Worm (Caenorhabditis elegans) whole organism, L4 larva: ENCODE results near the gene mks-3.

Experiments used
- D1046.2 ChIP-seq: fragments of 200-800 bp; sonication (Bioruptor generic); IDR thresholded peaks from 2 replicates; pipeline ENCODE4 v1.3.6; 2022; ENCODE audit warnings: missing genetic modification characterization, missing compliant biosample characterization
- F44E2.7 ChIP-seq: fragments of 200-800 bp; sonication (Bioruptor generic); IDR thresholded peaks from 2 replicates; pipeline ENCODE4 v2.1.2; 2022; ENCODE audit warnings: missing genetic modification characterization, missing compliant biosample characterization
- F49E8.2 ChIP-seq: sonication (generic microtip); optimal IDR thresholded peaks from 2 replicates; lab custom pipeline; 2016; ENCODE audit warnings: missing compliant biosample characterization, mild to moderate bottlenecking, missing genetic modification characterization, borderline replicate concordance
- T26A8.4 ChIP-seq: fragments of 200-800 bp; sonication (Bioruptor generic); IDR thresholded peaks from 2 replicates; pipeline ENCODE4 v1.3.6; 2022; ENCODE audit warnings: missing genetic modification characterization, missing compliant biosample characterization
- Y5F2A.4 ChIP-seq: fragments of 200-800 bp; sonication (Bioruptor generic); optimal IDR thresholded peaks from 2 replicates; lab custom pipeline; 2018; ENCODE audit warnings: mild to moderate bottlenecking, missing genetic modification characterization, missing compliant biosample characterization
- ZK546.5 ChIP-seq, 2 experiments: sonication (generic microtip); optimal IDR thresholded peaks; 2 replicates each; lab custom pipeline; 2017; ENCODE audit warnings: missing biosample characterization in 2 of 2, missing genetic modification characterization in 2 of 2
- aly-2 ChIP-seq: sonication (generic microtip); optimal IDR thresholded peaks from 2 replicates; lab custom pipeline; 2018; ENCODE audit warnings: missing biosample characterization, missing genetic modification characterization
- arid-1 ChIP-seq: fragments of 200-800 bp; sonication (Bioruptor generic); conservative IDR thresholded peaks from 2 replicates; pipeline ENCODE4 v1.3.6; 2022; ENCODE audit warnings: missing genetic modification reagents, missing genetic modification characterization, missing compliant biosample characterization
- ceh-20 ChIP-seq: fragments of 200-800 bp; sonication (Bioruptor generic); IDR thresholded peaks from 2 replicates; pipeline ENCODE4 v1.3.6; 2022; ENCODE audit warnings: missing genetic modification reagents, missing genetic modification characterization, missing compliant biosample characterization
- ceh-82 ChIP-seq: sonication (generic microtip); optimal IDR thresholded peaks from 2 replicates; lab custom pipeline; 2017; ENCODE audit warnings: missing biosample characterization, missing genetic modification characterization
- ctbp-1 ChIP-seq: fragments of 200-800 bp; sonication (Bioruptor generic); IDR thresholded peaks from 2 replicates; pipeline ENCODE4 v1.3.6; 2022; ENCODE audit warnings: missing genetic modification reagents, missing genetic modification characterization, missing compliant biosample characterization
- daf-8 ChIP-seq: fragments of 200-800 bp; sonication (Bioruptor generic); IDR thresholded peaks from 2 replicates; pipeline ENCODE4 v1.3.6; 2022; ENCODE audit warnings: missing genetic modification characterization, missing compliant biosample characterization
- duxl-1 ChIP-seq: sonication (generic microtip); optimal IDR thresholded peaks from 2 replicates; lab custom pipeline; 2016; ENCODE audit warnings: mild to moderate bottlenecking, missing genetic modification characterization, moderate library complexity, missing compliant biosample characterization; ENCODE audit not compliant: poor library complexity
- egl-27 ChIP-seq: sonication (generic microtip); optimal IDR thresholded peaks from 3 replicates; lab custom pipeline; 2017; ENCODE audit warnings: missing biosample characterization, missing genetic modification reagents, missing genetic modification characterization
- gei-8 ChIP-seq: fragments of 200-800 bp; sonication (Bioruptor generic); optimal IDR thresholded peaks from 2 replicates; lab custom pipeline; 2018; ENCODE audit warnings: mild to moderate bottlenecking, missing genetic modification characterization, missing compliant biosample characterization
- hif-1 ChIP-seq, 2 experiments: sonication (generic microtip); optimal IDR thresholded peaks; 2 replicates each; lab custom pipeline; 2016 to 2017; ENCODE audit warnings: missing compliant biosample characterization in 2 of 2, missing genetic modification characterization in 2 of 2, missing genetic modification reagents in 2 of 2, missing genotype in 2 of 2, mild to moderate bottlenecking in 1 of 2
- hlh-11 ChIP-seq: fragments of 200-800 bp; sonication (Bioruptor generic); optimal IDR thresholded peaks from 2 replicates; lab custom pipeline; 2018; ENCODE audit warnings: mild to moderate bottlenecking, missing genetic modification characterization, missing compliant biosample characterization
- hmg-1.1 ChIP-seq: fragments of 200-800 bp; sonication (Bioruptor generic); IDR thresholded peaks from 2 replicates; pipeline ENCODE4 v1.3.6; 2022; ENCODE audit warnings: missing genetic modification reagents, missing genetic modification characterization, missing compliant biosample characterization
- mxl-3 ChIP-seq: fragments of 200-800 bp; sonication (Bioruptor generic); optimal IDR thresholded peaks from 2 replicates; lab custom pipeline; 2018; ENCODE audit warnings: mild to moderate bottlenecking, missing genetic modification characterization, missing compliant biosample characterization
- nhr-102 ChIP-seq: sonication (generic microtip); optimal IDR thresholded peaks from 2 replicates; lab custom pipeline; 2016; ENCODE audit warnings: mild to moderate bottlenecking, missing genetic modification characterization, moderate library complexity, missing compliant biosample characterization
- nhr-11 ChIP-seq: fragments of 150-350 bp; optimal IDR thresholded peaks from 2 replicates; lab custom pipeline; 2014; ENCODE audit warnings: missing biosample characterization, missing genetic modification characterization
- nhr-111 ChIP-seq: fragments of 200-800 bp; sonication (Bioruptor generic); optimal IDR thresholded peaks from 2 replicates; lab custom pipeline; 2018; ENCODE audit warnings: mild to moderate bottlenecking, missing genetic modification characterization, missing compliant biosample characterization
- nhr-42 ChIP-seq: fragments of 200-800 bp; sonication (Bioruptor generic); IDR thresholded peaks from 2 replicates; pipeline ENCODE4 v1.3.6; 2022; ENCODE audit warnings: missing genetic modification characterization, missing compliant biosample characterization
- nhr-48 ChIP-seq: sonication (generic microtip); optimal IDR thresholded peaks from 2 replicates; lab custom pipeline; 2016; ENCODE audit warnings: mild to moderate bottlenecking, missing genetic modification characterization, missing compliant biosample characterization
- nhr-6 ChIP-seq: fragments of 150-350 bp; optimal IDR thresholded peaks from 2 replicates; lab custom pipeline; 2014; ENCODE audit warnings: missing biosample characterization, missing genetic modification characterization
- nhr-77 ChIP-seq: fragments of 150-350 bp; optimal IDR thresholded peaks from 2 replicates; lab custom pipeline; 2014; ENCODE audit warnings: missing biosample characterization, missing genetic modification characterization
- pha-4 ChIP-seq, 2 experiments: fragments of 150-350 bp in 1 of 2; fragments of 200-800 bp in 1 of 2; sonication (Bioruptor generic) in 1 of 2; IDR thresholded peaks in 1 of 2; optimal IDR thresholded peaks in 1 of 2; 2 replicates each; pipeline versions ENCODE4 v1.3.6 to Lab custom; 2014 to 2022; ENCODE audit warnings: missing genetic modification characterization in 2 of 2, missing genetic modification reagents in 2 of 2, missing biosample characterization in 1 of 2, missing compliant biosample characterization in 1 of 2
- sdz-12 ChIP-seq: fragments of 200-800 bp; sonication (Bioruptor generic); optimal IDR thresholded peaks from 2 replicates; lab custom pipeline; 2018; ENCODE audit warnings: mild to moderate bottlenecking, missing genetic modification characterization, missing compliant biosample characterization
- skn-1 ChIP-seq: fragments of 150-350 bp; optimal IDR thresholded peaks from 2 replicates; lab custom pipeline; 2014; ENCODE audit warnings: missing biosample characterization, missing genetic modification characterization
- snpc-4 ChIP-seq: fragments of 150-350 bp; optimal IDR thresholded peaks from 2 replicates; lab custom pipeline; 2014; ENCODE audit warnings: missing biosample characterization, missing genetic modification characterization
- spr-1 ChIP-seq: sonication (generic microtip); optimal IDR thresholded peaks from 2 replicates; lab custom pipeline; 2016; ENCODE audit warnings: mild to moderate bottlenecking, missing genetic modification characterization, missing compliant biosample characterization
- unc-62 ChIP-seq, 3 experiments: fragments of 150-350 bp in 1 of 3; sonication (generic microtip); optimal IDR thresholded peaks in 2 of 3; peaks in 1 of 3; 1 replicate in 1 of 3; 2 replicates in 2 of 3; lab custom pipeline; 2014 to 2017; ENCODE audit warnings: missing biosample characterization in 3 of 3, missing genetic modification characterization in 3 of 3, missing genetic modification reagents in 3 of 3, missing genotype in 1 of 3
- vab-7 ChIP-seq: fragments of 200-800 bp; sonication (Bioruptor generic); IDR thresholded peaks from 2 replicates; pipeline ENCODE4 v1.3.6; 2022; ENCODE audit warnings: missing genetic modification reagents, missing genetic modification characterization, missing compliant biosample characterization
- zfp-3 ChIP-seq: fragments of 200-800 bp; sonication (Bioruptor generic); conservative IDR thresholded peaks from 2 replicates; pipeline ENCODE4 v1.3.6; 2022; ENCODE audit warnings: missing genetic modification reagents, missing genetic modification characterization, missing compliant biosample characterization
- ztf-11 ChIP-seq: fragments of 150-350 bp; optimal IDR thresholded peaks from 2 replicates; lab custom pipeline; 2014; ENCODE audit warnings: missing biosample characterization, missing genetic modification characterization

mks-3 gene

ce11 chrII:7593227-7593626, 9.8 kb upstream of the mks-3 start (continued):
- TF ChIP-seq sdz-12, result no peak
- TF ChIP-seq T26A8.4 (GFP tag; lab: Robert Waterston, UW), result no peak
- no peak for TF ChIP-seq pha-4 (GFP tag; IDR thresholded peaks at IDR 0.05; lab: Robert Waterston, UW)
- TF ChIP-seq pha-4 (tag; optimal IDR thresholded peaks at IDR 0.05; lab: Kevin White, UChicago), result no peak
- TF ChIP-seq F49E8.2 (tag; lab: Kevin White, UChicago), result no peak
- no peak for TF ChIP-seq D1046.2 (GFP tag; lab: Robert Waterston, UW)
- no peak for TF ChIP-seq nhr-11 (tag; lab: Kevin White, UChicago)
- no peak for TF ChIP-seq aly-2
- no peak for TF ChIP-seq skn-1 (tag; lab: Kevin White, UChicago)
- no peak for TF ChIP-seq nhr-111 (GFP tag; lab: Kevin White, UChicago)
- peak; percentile 62 for TF ChIP-seq hmg-1.1 (GFP tag; lab: Robert Waterston, UW)
- no peak for TF ChIP-seq vab-7
- TF ChIP-seq nhr-6 (tag; lab: Kevin White, UChicago), result no peak
- 0 out of 2 replicates have a peak, but pooled peaks have one; percentile 37 for TF ChIP-seq ceh-20 (GFP tag; lab: Robert Waterston, UW)
- TF ChIP-seq Y5F2A.4 (GFP tag; lab: Kevin White, UChicago), result no peak
- no peak for TF ChIP-seq daf-8 (GFP tag; lab: Robert Waterston, UW)
- TF ChIP-seq, all 104 proteins: peak for 14

ce11 chrII:7588295-7588694, 4.8 kb upstream of the mks-3 start:
- TF ChIP-seq ceh-82 (tag; lab: Kevin White, UChicago) (no peak), skn-1 (tag; lab: Kevin White, UChicago) (no peak), unc-62 (GFP tag; optimal IDR thresholded peaks at IDR 0.05 in 1 of 2; lab: Kevin White, UChicago) (peak in 1 of 2 experiments; percentile 94), unc-62 (tag; optimal IDR thresholded peaks at IDR 0.05; lab: Kevin White, UChicago) (no peak), egl-27 (tag; lab: Kevin White, UChicago) (no peak), ztf-11 (tag; lab: Kevin White, UChicago) (no peak), ZK546.5 (tag; optimal IDR thresholded peaks at IDR 0.05; lab: Kevin White, UChicago) (no peak)
- TF ChIP-seq, all 104 proteins: peak for 1

ce11 chrII:7577412-7577811, 6.0 kb downstream of the mks-3 start, which contains the start of gene F35D2.6:
F35D2.6 (plus strand) TSS chrII:7577712.
- TF ChIP-seq nhr-42 (GFP tag; lab: Robert Waterston, UW) (no peak), spr-1 (tag; lab: Kevin White, UChicago) (no peak), mxl-3 (no peak), gei-8 (no peak), hlh-11 (tag; lab: Kevin White, UChicago) (no peak), arid-1 (no peak), ctbp-1 (GFP tag; lab: Robert Waterston, UW) (no peak)

- TF ChIP-seq hmg-1.1 (GFP tag; lab: Robert Waterston, UW), result no peak
- no peak for TF ChIP-seq zfp-3 (GFP tag; lab: Robert Waterston, UW)
- TF ChIP-seq nhr-102 (tag; lab: Kevin White, UChicago), result no peak
- no peak for TF ChIP-seq duxl-1
- no peak for TF ChIP-seq F44E2.7 (GFP tag; lab: Robert Waterston, UW)
- TF ChIP-seq Y5F2A.4 (GFP tag; lab: Kevin White, UChicago), result no peak
- no peak for TF ChIP-seq hif-1 (tag; optimal IDR thresholded peaks at IDR 0.05; lab: Kevin White, UChicago)
- TF ChIP-seq nhr-77, result no peak
- TF ChIP-seq snpc-4, result no peak
- TF ChIP-seq nhr-48, result no peak
Observed at ce11 chrII:7575614-7576013, 7.8 kb downstream of the mks-3 start, which contains the start of gene F35D2.1. F35D2.1 (plus strand) TSS chrII:7575914.
